Worm (Caenorhabditis elegans) whole organism, young adult: ENCODE data around the gene W08F4.1.

Source experiments
- F52B5.7 ChIP-seq: sonication (generic microtip); optimal IDR thresholded peaks from 2 replicates; lab custom pipeline; 2016; ENCODE audit warnings: mild to moderate bottlenecking, missing genetic modification characterization, missing compliant biosample characterization
- F57C9.4 ChIP-seq: sonication (generic microtip); optimal IDR thresholded peaks from 2 replicates; lab custom pipeline; 2017; ENCODE audit warnings: mild to moderate bottlenecking, missing genetic modification characterization, missing compliant biosample characterization
- Y95B8A.8 ChIP-seq: fragments of 200-800 bp; sonication (Bioruptor generic); IDR thresholded peaks from 2 replicates; pipeline ENCODE4 v1.3.6; 2022; ENCODE audit warnings: missing genetic modification reagents, missing genetic modification characterization, missing compliant biosample characterization
- atf-7 ChIP-seq: sonication (generic microtip); optimal IDR thresholded peaks from 2 replicates; lab custom pipeline; 2017; ENCODE audit warnings: mild to moderate bottlenecking, missing genetic modification characterization, missing compliant biosample characterization
- dpl-1 ChIP-seq: fragments of 150-350 bp; optimal IDR thresholded peaks from 2 replicates; lab custom pipeline; 2014; ENCODE audit warnings: missing biosample characterization, missing genetic modification reagents, missing genetic modification characterization
- hlh-12 ChIP-seq: sonication (generic microtip); optimal IDR thresholded peaks from 2 replicates; lab custom pipeline; 2016; ENCODE audit warnings: missing genetic modification characterization, missing compliant biosample characterization
- lag-1 ChIP-seq: fragments of 200-800 bp; sonication (Bioruptor generic); IDR thresholded peaks from 2 replicates; pipeline ENCODE4 v1.3.6; 2022; ENCODE audit warnings: missing genetic modification reagents, missing genetic modification characterization, missing compliant biosample characterization
- mel-28 ChIP-seq: sonication (generic microtip); optimal IDR thresholded peaks from 2 replicates; lab custom pipeline; 2016; ENCODE audit warnings: borderline replicate concordance, mild to moderate bottlenecking, missing genetic modification characterization, missing compliant biosample characterization
- nfya-1 ChIP-seq: sonication (generic microtip); optimal IDR thresholded peaks from 2 replicates; lab custom pipeline; 2017; ENCODE audit warnings: antibody characterized with exemption, missing compliant biosample characterization, missing genetic modification characterization, borderline replicate concordance; ENCODE audit not compliant: insufficient read depth
- pha-4 ChIP-seq: fragments of 150-350 bp; sonication (generic microtip); optimal IDR thresholded peaks from 2 replicates; lab custom pipeline; 2014; ENCODE audit warnings: missing biosample characterization, missing genetic modification reagents, missing genetic modification characterization
- snpc-4 ChIP-seq, 5 experiments: fragments of 150-350 bp in 1 of 5; sonication (generic microtip) in 4 of 5; optimal IDR thresholded peaks; 2 replicates each; lab custom pipeline; 2014 to 2018; ENCODE audit warnings: missing genetic modification characterization in 5 of 5, missing biosample characterization in 3 of 5, antibody characterized with exemption in 2 of 5, mild to moderate bottlenecking in 2 of 5, missing compliant biosample characterization in 2 of 5, missing genotype in 2 of 5, moderate library complexity in 2 of 5, missing genetic modification reagents in 1 of 5
- unc-62 ChIP-seq: fragments of 150-350 bp; optimal IDR thresholded peaks from 2 replicates; lab custom pipeline; 2014; ENCODE audit warnings: missing biosample characterization, missing genetic modification reagents, missing genetic modification characterization

DNA sequence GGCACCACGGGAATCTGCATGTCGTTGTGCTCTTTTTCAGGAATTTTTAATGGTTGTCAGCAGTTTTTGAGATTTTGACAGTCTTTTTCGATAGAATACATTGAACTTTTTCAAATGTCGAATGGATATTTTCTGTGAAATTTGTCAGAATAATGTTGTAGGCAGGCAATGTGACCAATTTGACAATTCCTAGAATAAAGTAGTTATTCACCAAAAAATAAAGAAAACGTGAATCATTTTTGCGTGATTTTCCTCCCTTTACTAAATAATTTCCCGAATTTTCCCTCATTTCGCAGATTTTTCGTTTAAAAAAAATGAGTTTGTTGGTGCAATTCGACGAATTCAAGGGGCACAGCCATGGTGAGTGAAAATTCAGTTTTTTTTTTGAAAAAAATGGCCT is 15.4 kb downstream of the W08F4.1 start, which contains the start of gene W04H10.1:
- TF ChIP-seq unc-62 (GFP tag; lab: Kevin White, UChicago) (no peak), F52B5.7 (no peak), snpc-4 (GFP tag; optimal IDR thresholded peaks at IDR 0.05; lab: Kevin White, UChicago) (no peak), snpc-4 (tag; optimal IDR thresholded peaks at IDR 0.05; lab: Kevin White, UChicago) (no peak), F57C9.4 (tag; lab: Kevin White, UChicago) (no peak), nfya-1 (tag; lab: Kevin White, UChicago) (no peak), Y95B8A.8 (no peak), lag-1 (GFP tag; lab: Robert Waterston, UW) (no peak), mel-28 (tag; lab: Kevin White, UChicago) (no peak), dpl-1 (no peak), atf-7 (tag; lab: Kevin White, UChicago) (no peak), pha-4 (tag; lab: Kevin White, UChicago) (no peak), hlh-12 (tag; lab: Kevin White, UChicago) (no peak)
